Worm (Caenorhabditis elegans): ENCODE data around the gene ssup-72.
A peak's percentile ranks its signal among the peaks of the same experiment; 100 is the strongest.

ssup-72 gene

DNA sequence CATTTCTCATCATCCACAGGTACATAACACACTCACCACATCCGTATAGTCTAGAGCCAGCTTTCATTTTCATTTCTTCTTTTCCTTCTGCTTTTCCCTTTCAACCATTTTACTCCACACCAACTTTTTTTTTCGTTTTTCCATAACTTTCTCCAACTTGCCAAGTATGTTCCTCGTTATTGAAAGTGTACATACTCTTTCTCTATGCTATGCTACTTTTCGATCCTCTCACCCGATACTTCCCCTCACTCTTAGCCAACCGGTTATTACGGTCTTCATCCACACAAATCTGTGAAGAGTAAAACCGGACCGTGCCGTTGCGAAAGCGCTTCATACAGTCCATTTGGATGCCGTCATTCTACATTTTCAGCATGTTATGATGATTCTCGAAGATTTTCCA lies 15.5 kb downstream of the ssup-72 start, which contains the start of gene T13C2.2:
Gene T13C2.2, plus strand, starts transcription at position 301 of the 400 bp plus-strand sequence.
- TF ChIP-seq ztf-23 (GFP tag; IDR thresholded peaks at IDR 0.05) (no peak), flt-1 (GFP tag; IDR thresholded peaks at IDR 0.05) (no peak), cog-1 (tag; optimal IDR thresholded peaks at IDR 0.05) (no peak), ztf-29 (GFP tag; IDR thresholded peaks at IDR 0.05) (no peak), tab-1 (GFP tag; IDR thresholded peaks at IDR 0.05) (no peak), ref-1 (GFP tag; conservative IDR thresholded peaks at IDR 0.05) (no peak), med-1 (GFP tag; optimal IDR thresholded peaks at IDR 0.05; ENCODE audit: insufficient read depth) (no peak), klf-2 (GFP tag; conservative IDR thresholded peaks at IDR 0.05) (no peak), T22C8.4 (GFP tag; IDR thresholded peaks at IDR 0.05) (no peak)

DNA sequence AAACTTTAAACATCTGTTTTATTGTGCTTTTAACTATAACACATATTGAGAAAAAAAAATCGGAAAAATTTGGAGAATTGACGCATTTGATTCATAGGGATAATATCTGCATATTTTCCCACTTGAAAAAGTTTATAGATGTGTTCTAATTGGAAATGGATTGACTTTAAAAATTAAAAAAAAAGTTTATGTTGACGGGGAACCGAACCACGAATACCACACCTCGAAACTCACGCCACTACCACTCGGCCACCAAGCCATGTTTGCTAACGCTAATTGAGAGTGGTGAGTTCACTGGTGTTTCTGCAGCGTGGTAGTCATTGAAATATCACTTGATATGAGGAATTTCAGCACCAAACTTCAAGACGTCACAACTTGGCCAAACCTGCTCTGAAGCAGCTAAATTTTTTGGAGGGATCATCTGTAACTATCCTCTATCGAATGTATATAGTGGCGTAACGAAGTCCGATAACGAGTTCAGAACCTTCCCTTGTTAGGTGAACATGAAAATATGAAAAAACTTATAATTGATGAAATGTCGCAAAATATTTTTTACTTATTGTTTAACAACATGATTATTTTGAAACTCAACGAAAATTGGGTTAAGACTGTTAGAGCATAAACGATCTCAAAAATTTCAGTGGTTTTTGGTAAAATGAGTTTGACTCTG lies 21.5 kb downstream of the ssup-72 start:
- peak; percentile 42; the same call in 1 of the 2 replicates for TF ChIP-seq flt-1 (GFP tag; IDR thresholded peaks at IDR 0.05)

DNA sequence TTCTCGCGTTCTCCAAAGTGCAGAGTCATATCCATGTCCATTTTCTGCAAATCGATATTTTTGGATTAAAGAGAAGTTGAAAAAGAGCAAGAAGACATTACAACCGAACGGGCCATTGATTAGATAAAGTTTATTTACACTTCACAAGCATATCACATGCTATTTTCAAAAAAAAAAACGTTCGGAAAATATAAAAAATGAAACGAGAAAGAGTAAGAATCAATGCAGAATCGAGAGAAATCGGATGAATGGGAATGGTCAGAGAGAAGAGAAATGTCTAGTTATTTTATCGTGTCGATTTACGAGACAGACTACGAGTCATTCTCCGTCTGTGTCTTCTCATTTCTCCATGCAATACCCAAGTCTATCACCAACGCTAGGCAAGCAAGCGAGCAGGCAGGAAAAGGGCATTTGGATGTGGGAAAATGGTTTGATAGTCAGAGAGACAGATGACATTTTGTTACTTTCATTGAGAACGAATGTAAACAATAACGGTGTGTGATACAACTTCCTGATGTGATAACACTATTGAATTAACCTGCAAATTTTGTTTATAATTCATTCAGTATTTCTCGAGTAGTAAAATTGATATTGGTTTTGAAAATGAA lies 23.8 kb downstream of the ssup-72 start, which contains the start of gene F31E8.4:
Gene F31E8.4, minus strand, starts transcription at position 51 of the 608 bp plus-strand sequence.
- no peak for TF ChIP-seq ref-1 (GFP tag; conservative IDR thresholded peaks at IDR 0.05)
- TF ChIP-seq tab-1 (GFP tag; IDR thresholded peaks at IDR 0.05) = 0 out of 2 replicates have a peak, but pooled peaks have one; percentile 23
- no peak for TF ChIP-seq cog-1 (tag; optimal IDR thresholded peaks at IDR 0.05)

DNA sequence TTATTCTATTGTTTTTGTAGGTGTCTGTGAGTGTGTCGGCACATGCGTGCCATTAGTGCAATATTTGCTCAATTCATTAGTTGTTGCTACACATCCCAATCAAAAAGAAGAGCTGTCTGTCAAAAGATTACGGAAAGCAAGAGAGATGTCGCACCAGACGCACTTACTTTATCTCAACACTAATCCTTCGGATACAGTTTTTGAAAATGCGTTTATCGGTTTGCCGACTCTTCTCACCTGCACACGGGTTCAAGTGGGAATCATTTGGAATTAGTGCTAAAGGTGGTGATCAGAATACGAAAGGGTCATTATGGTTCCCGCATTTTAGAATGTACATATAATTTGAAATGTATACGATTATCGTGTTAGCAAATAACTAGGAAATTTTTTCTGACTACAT lies 24.9 kb downstream of the ssup-72 start:
- TF ChIP-seq ztf-23 (GFP tag; IDR thresholded peaks at IDR 0.05) (no peak), cog-1 (tag; optimal IDR thresholded peaks at IDR 0.05) (no peak), tab-1 (GFP tag; IDR thresholded peaks at IDR 0.05) (no peak), med-1 (GFP tag; optimal IDR thresholded peaks at IDR 0.05; ENCODE audit: insufficient read depth) (no peak), T22C8.4 (GFP tag; IDR thresholded peaks at IDR 0.05) (no peak), ztf-29 (GFP tag; IDR thresholded peaks at IDR 0.05) (no peak), ref-1 (GFP tag; conservative IDR thresholded peaks at IDR 0.05) (no peak), flt-1 (GFP tag; IDR thresholded peaks at IDR 0.05) (no peak), klf-2 (GFP tag; conservative IDR thresholded peaks at IDR 0.05) (no peak)

DNA sequence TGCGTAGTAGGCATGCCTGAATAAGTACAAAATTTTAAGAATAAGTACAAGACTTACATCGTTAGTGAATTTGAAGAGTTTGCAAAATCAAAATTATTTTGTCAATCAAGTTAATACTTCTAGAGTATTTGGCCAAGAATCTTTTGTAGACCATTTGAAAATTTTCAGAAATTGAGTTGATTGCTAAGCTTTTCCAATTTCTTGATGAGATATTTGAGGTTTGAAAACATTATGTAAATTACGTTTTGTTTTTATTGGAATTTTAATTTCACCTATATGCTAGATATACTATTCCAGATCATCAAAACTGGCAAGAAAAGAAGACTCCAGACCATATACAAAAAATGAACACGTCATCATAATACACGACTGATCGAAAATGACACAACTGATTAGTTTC lies 26.6 kb downstream of the ssup-72 start, which contains the start of gene tab-1:
Gene tab-1, plus strand, starts transcription at position 301 of the 400 bp plus-strand sequence.
- TF ChIP-seq ref-1 (GFP tag; conservative IDR thresholded peaks at IDR 0.05) = no peak
- no peak for TF ChIP-seq ztf-29 (GFP tag; IDR thresholded peaks at IDR 0.05)
- TF ChIP-seq flt-1 (GFP tag; IDR thresholded peaks at IDR 0.05) = no peak

DNA sequence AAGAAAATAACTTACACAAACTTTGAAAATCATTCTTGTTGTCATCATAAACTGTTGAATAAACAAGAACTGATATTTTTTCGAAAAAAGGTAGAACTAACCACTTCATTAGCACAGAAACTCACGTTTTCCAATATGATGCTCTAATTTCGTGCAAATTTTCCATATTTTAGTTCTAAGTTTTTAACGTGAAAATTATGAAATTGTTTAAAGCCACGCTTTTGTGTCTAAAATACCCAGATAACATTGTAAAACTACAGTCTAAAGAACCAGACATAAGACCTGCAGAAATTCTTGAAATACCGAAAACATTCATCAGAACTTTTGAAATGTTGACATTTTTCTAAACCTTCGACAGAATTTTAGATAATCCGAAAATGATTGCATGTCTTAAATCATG lies 30.8 kb downstream of the ssup-72 start, which contains the start of gene F31E8.5:
Gene F31E8.5, minus strand, starts transcription at position 101 of the 400 bp plus-strand sequence.
- no peak for TF ChIP-seq T22C8.4 (GFP tag; IDR thresholded peaks at IDR 0.05)
- no peak for TF ChIP-seq flt-1 (GFP tag; IDR thresholded peaks at IDR 0.05)
- no peak for TF ChIP-seq klf-2 (GFP tag; conservative IDR thresholded peaks at IDR 0.05)
- TF ChIP-seq med-1 (GFP tag; optimal IDR thresholded peaks at IDR 0.05; ENCODE audit: insufficient read depth) = no peak
- TF ChIP-seq ztf-23 (GFP tag; IDR thresholded peaks at IDR 0.05) = no peak

ce11 chrII:6808539-6808938 lies 32.1 kb downstream of the ssup-72 start:
- TF ChIP-seq flt-1 (GFP tag; IDR thresholded peaks at IDR 0.05) = 0 out of 2 replicates have a peak, but pooled peaks have one; percentile 18
- no peak for TF ChIP-seq T22C8.4 (GFP tag; IDR thresholded peaks at IDR 0.05)
- no peak for TF ChIP-seq ref-1 (GFP tag; conservative IDR thresholded peaks at IDR 0.05)
- no peak for TF ChIP-seq cog-1 (tag; optimal IDR thresholded peaks at IDR 0.05)
- no peak for TF ChIP-seq med-1 (GFP tag; optimal IDR thresholded peaks at IDR 0.05; ENCODE audit: insufficient read depth)
- no peak for TF ChIP-seq ztf-29 (GFP tag; IDR thresholded peaks at IDR 0.05)
- no peak for TF ChIP-seq klf-2 (GFP tag; conservative IDR thresholded peaks at IDR 0.05)
- no peak for TF ChIP-seq ztf-23 (GFP tag; IDR thresholded peaks at IDR 0.05)

ce11 chrII:6810663-6811062 lies 34.3 kb downstream of the ssup-72 start, which contains the start of gene snt-1:
Gene snt-1 (plus strand): TSS chrII:6810963.
- TF ChIP-seq T22C8.4 (GFP tag; IDR thresholded peaks at IDR 0.05) (no peak), ref-1 (GFP tag; conservative IDR thresholded peaks at IDR 0.05) (no peak), ztf-23 (GFP tag; IDR thresholded peaks at IDR 0.05) (no peak), flt-1 (GFP tag; IDR thresholded peaks at IDR 0.05) (no peak), klf-2 (GFP tag; conservative IDR thresholded peaks at IDR 0.05) (no peak), tab-1 (GFP tag; IDR thresholded peaks at IDR 0.05) (no peak), med-1 (GFP tag; optimal IDR thresholded peaks at IDR 0.05; ENCODE audit: insufficient read depth) (no peak), cog-1 (tag; optimal IDR thresholded peaks at IDR 0.05) (no peak), ztf-29 (GFP tag; IDR thresholded peaks at IDR 0.05) (no peak)

ce11 chrII:6812514-6812913 lies 36.1 kb downstream of the ssup-72 start:
- no peak for TF ChIP-seq cog-1 (tag; optimal IDR thresholded peaks at IDR 0.05)
- no peak for TF ChIP-seq ztf-23 (GFP tag; IDR thresholded peaks at IDR 0.05)
- no peak for TF ChIP-seq flt-1 (GFP tag; IDR thresholded peaks at IDR 0.05)
- no peak for TF ChIP-seq tab-1 (GFP tag; IDR thresholded peaks at IDR 0.05)
- no peak for TF ChIP-seq ref-1 (GFP tag; conservative IDR thresholded peaks at IDR 0.05)
- TF ChIP-seq klf-2 (GFP tag; conservative IDR thresholded peaks at IDR 0.05) = no peak
- no peak for TF ChIP-seq ztf-29 (GFP tag; IDR thresholded peaks at IDR 0.05)
- no peak for TF ChIP-seq T22C8.4 (GFP tag; IDR thresholded peaks at IDR 0.05)
- TF ChIP-seq med-1 (GFP tag; optimal IDR thresholded peaks at IDR 0.05; ENCODE audit: insufficient read depth) = no peak

DNA sequence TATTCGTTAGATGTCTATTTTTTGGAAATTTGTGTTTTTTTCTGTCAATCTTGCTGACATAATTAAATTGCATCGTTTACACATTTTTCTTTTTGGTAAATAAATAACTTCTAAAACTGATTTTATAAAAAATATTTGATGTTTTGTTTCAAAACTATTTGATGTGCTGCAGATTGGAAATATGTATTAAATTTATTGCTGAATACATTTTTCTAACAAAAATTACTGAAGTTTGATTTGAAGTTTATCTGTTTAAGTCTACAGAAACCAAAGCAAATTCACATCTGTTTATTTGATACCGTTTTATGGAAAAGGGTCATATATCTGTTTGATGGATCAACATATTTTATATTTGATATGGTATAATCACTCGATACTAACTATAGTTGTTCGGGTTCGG lies 39.9 kb downstream of the ssup-72 start:
- TF ChIP-seq tab-1 (GFP tag; IDR thresholded peaks at IDR 0.05) (no peak), flt-1 (GFP tag; IDR thresholded peaks at IDR 0.05) (no peak), ref-1 (GFP tag; conservative IDR thresholded peaks at IDR 0.05) (no peak), cog-1 (tag; optimal IDR thresholded peaks at IDR 0.05) (no peak), ztf-23 (GFP tag; IDR thresholded peaks at IDR 0.05) (no peak), klf-2 (GFP tag; conservative IDR thresholded peaks at IDR 0.05) (no peak)
